Worm (Caenorhabditis elegans) whole organism, L1 larva: ENCODE results near the gene lir-1.

Source experiments
- C04F5.9 ChIP-seq: sonication (generic microtip); optimal IDR thresholded peaks from 2 replicates; lab custom pipeline; 2016; ENCODE audit warnings: missing genetic modification characterization, missing compliant biosample characterization
- C34B4.2 ChIP-seq: sonication (generic microtip); optimal IDR thresholded peaks from 2 replicates; lab custom pipeline; 2017; ENCODE audit warnings: mild to moderate bottlenecking, missing genetic modification characterization, missing compliant biosample characterization
- F16B12.6 ChIP-seq: fragments of 150-350 bp; optimal IDR thresholded peaks from 2 replicates; lab custom pipeline; 2014; ENCODE audit warnings: missing biosample characterization, missing genetic modification characterization
- Y116A8C.19 ChIP-seq: sonication (generic microtip); optimal IDR thresholded peaks from 2 replicates; lab custom pipeline; 2016; ENCODE audit warnings: missing compliant biosample characterization, missing genetic modification characterization, borderline replicate concordance
- aly-2 ChIP-seq: fragments of 150-350 bp; optimal IDR thresholded peaks from 2 replicates; lab custom pipeline; 2014; ENCODE audit warnings: missing biosample characterization, missing genetic modification characterization
- efl-1 ChIP-seq, 4 experiments: fragments of 150-350 bp; optimal IDR thresholded peaks in 3 of 4; peaks in 1 of 4; 1 replicate in 1 of 4; 2 replicates in 3 of 4; lab custom pipeline; 2014; ENCODE audit warnings: missing biosample characterization in 2 of 4, missing genetic modification characterization in 2 of 4, missing genetic modification reagents in 2 of 4
- egl-13 ChIP-seq: sonication (generic microtip); optimal IDR thresholded peaks from 2 replicates; lab custom pipeline; 2016; ENCODE audit warnings: missing genotype, missing genetic modification reagents, missing genetic modification characterization, missing compliant biosample characterization
- egl-27 ChIP-seq, 2 experiments: fragments of 150-350 bp in 1 of 2; sonication (generic microtip); optimal IDR thresholded peaks; 3 replicates each; lab custom pipeline; 2017 to 2018; ENCODE audit warnings: missing biosample characterization in 2 of 2, missing genetic modification characterization in 2 of 2, missing genetic modification reagents in 2 of 2
- elt-2 ChIP-seq: sonication (generic microtip); optimal IDR thresholded peaks from 2 replicates; lab custom pipeline; 2016; ENCODE audit warnings: missing genetic modification characterization, mild to moderate bottlenecking, inconsistent platforms, missing compliant biosample characterization, missing genetic modification reagents
- elt-3 ChIP-seq, 6 experiments: fragments of 150-350 bp in 1 of 6; sonication (generic microtip); optimal IDR thresholded peaks; 2 replicates each; lab custom pipeline; 2017 to 2018; ENCODE audit warnings: missing biosample characterization in 6 of 6, missing genetic modification characterization in 6 of 6, inconsistent platforms in 1 of 6
- fkh-10 ChIP-seq: sonication (generic microtip); optimal IDR thresholded peaks from 2 replicates; lab custom pipeline; 2017; ENCODE audit warnings: missing biosample characterization, missing genetic modification reagents, missing genetic modification characterization
- fkh-4 ChIP-seq: sonication (generic microtip); optimal IDR thresholded peaks from 2 replicates; lab custom pipeline; 2016; ENCODE audit warnings: missing compliant biosample characterization, missing genetic modification characterization, borderline replicate concordance
- fkh-8 ChIP-seq: sonication (generic microtip); optimal IDR thresholded peaks from 2 replicates; lab custom pipeline; 2016; ENCODE audit warnings: mild to moderate bottlenecking, missing genetic modification characterization, missing compliant biosample characterization
- fos-1 ChIP-seq: fragments of 150-350 bp; optimal IDR thresholded peaks from 2 replicates; lab custom pipeline; 2014; ENCODE audit warnings: missing biosample characterization, missing genetic modification characterization
- hlh-17 ChIP-seq: fragments of 200-800 bp; sonication (Bioruptor generic); optimal IDR thresholded peaks from 2 replicates; lab custom pipeline; 2018; ENCODE audit warnings: missing genetic modification characterization, mild to moderate bottlenecking, missing compliant biosample characterization, moderate library complexity, borderline replicate concordance
- lin-13 ChIP-seq: fragments of 150-350 bp; optimal IDR thresholded peaks from 2 replicates; lab custom pipeline; 2014; ENCODE audit warnings: missing biosample characterization, missing genetic modification reagents, missing genetic modification characterization
- lin-14 ChIP-seq: fragments of 200-800 bp; sonication (Bioruptor generic); optimal IDR thresholded peaks from 2 replicates; lab custom pipeline; 2018; ENCODE audit warnings: mild to moderate bottlenecking, missing genetic modification characterization, moderate library complexity, missing compliant biosample characterization
- lin-35 ChIP-seq, 2 experiments: fragments of 150-350 bp; optimal IDR thresholded peaks; 2 replicates each; lab custom pipeline; 2014; ENCODE audit warnings: missing biosample characterization in 2 of 2, missing genetic modification characterization in 2 of 2, missing genetic modification reagents in 2 of 2
- mab-9 ChIP-seq: fragments of 200-800 bp; sonication (Bioruptor generic); IDR thresholded peaks from 2 replicates; pipeline ENCODE4 v1.3.6; 2022; ENCODE audit warnings: missing genetic modification reagents, missing genetic modification characterization, missing compliant biosample characterization
- mdl-1 ChIP-seq, 2 experiments: fragments of 150-350 bp; optimal IDR thresholded peaks; 2 replicates each; lab custom pipeline; 2014 to 2017; ENCODE audit warnings: missing biosample characterization in 2 of 2, missing genetic modification characterization in 2 of 2, inconsistent platforms in 1 of 2
- nhr-12 ChIP-seq: sonication (generic microtip); optimal IDR thresholded peaks from 2 replicates; lab custom pipeline; 2017; ENCODE audit warnings: missing biosample characterization, missing genetic modification characterization
- nhr-20 ChIP-seq: sonication (generic microtip); optimal IDR thresholded peaks from 2 replicates; lab custom pipeline; 2016; ENCODE audit warnings: mild to moderate bottlenecking, missing genetic modification characterization, missing compliant biosample characterization
- nhr-71 ChIP-seq: sonication (generic microtip); optimal IDR thresholded peaks from 2 replicates; lab custom pipeline; 2016; ENCODE audit warnings: mild to moderate bottlenecking, missing genetic modification characterization, moderate library complexity, missing compliant biosample characterization
- nhr-76 ChIP-seq: sonication (generic microtip); optimal IDR thresholded peaks from 2 replicates; lab custom pipeline; 2017; ENCODE audit warnings: missing biosample characterization, missing genetic modification characterization
- nhr-85 ChIP-seq: sonication (generic microtip); peaks from one replicate; lab custom pipeline; 2016; ENCODE audit warnings: missing genetic modification characterization, inconsistent platforms, missing compliant biosample characterization
- nhr-90 ChIP-seq: sonication (generic microtip); optimal IDR thresholded peaks from 2 replicates; lab custom pipeline; 2016; ENCODE audit warnings: mild to moderate bottlenecking, missing genetic modification characterization, missing compliant biosample characterization; ENCODE audit not compliant: poor library complexity
- rnt-1 ChIP-seq: sonication (generic microtip); optimal IDR thresholded peaks from 2 replicates; lab custom pipeline; 2016; ENCODE audit warnings: mild to moderate bottlenecking, missing genetic modification characterization, moderate library complexity, missing compliant biosample characterization
- skn-1 ChIP-seq: fragments of 150-350 bp; optimal IDR thresholded peaks from 2 replicates; lab custom pipeline; 2014; ENCODE audit warnings: missing biosample characterization, missing genetic modification characterization
- snpc-4 ChIP-seq: fragments of 150-350 bp; optimal IDR thresholded peaks from 2 replicates; lab custom pipeline; 2014; ENCODE audit warnings: missing biosample characterization, missing genetic modification characterization
- swsn-7 ChIP-seq: sonication (generic microtip); optimal IDR thresholded peaks from 2 replicates; lab custom pipeline; 2016; ENCODE audit warnings: missing genetic modification characterization, missing compliant biosample characterization
- tlp-1 ChIP-seq: fragments of 150-350 bp; optimal IDR thresholded peaks from 2 replicates; lab custom pipeline; 2014; ENCODE audit warnings: missing biosample characterization, missing genetic modification characterization
- unc-130 ChIP-seq: fragments of 150-350 bp; optimal IDR thresholded peaks from 2 replicates; lab custom pipeline; 2017; ENCODE audit warnings: missing biosample characterization, missing genetic modification characterization, inconsistent platforms
- unc-86 ChIP-seq: sonication (generic microtip); optimal IDR thresholded peaks from 2 replicates; lab custom pipeline; 2016; ENCODE audit warnings: missing genetic modification characterization, missing compliant biosample characterization
- vab-15 ChIP-seq: sonication (generic microtip); optimal IDR thresholded peaks from 2 replicates; lab custom pipeline; 2017; ENCODE audit warnings: missing genotype, mild to moderate bottlenecking, missing genetic modification characterization, missing compliant biosample characterization
- zag-1 ChIP-seq: fragments of 150-350 bp; optimal IDR thresholded peaks from 2 replicates; lab custom pipeline; 2014; ENCODE audit warnings: missing biosample characterization, missing genetic modification characterization
- zip-4 ChIP-seq: fragments of 200-800 bp; sonication (Bioruptor generic); optimal IDR thresholded peaks from 2 replicates; lab custom pipeline; 2018; ENCODE audit warnings: mild to moderate bottlenecking, missing genetic modification characterization, moderate library complexity, missing compliant biosample characterization
- ztf-11 ChIP-seq, 2 experiments: sonication (generic microtip); optimal IDR thresholded peaks; 2 replicates each; lab custom pipeline; 2016 to 2017; ENCODE audit warnings: missing genetic modification characterization in 2 of 2, missing biosample characterization in 1 of 2, missing compliant biosample characterization in 1 of 2
- ztf-4 ChIP-seq: fragments of 150-350 bp; optimal IDR thresholded peaks from 2 replicates; lab custom pipeline; 2014; ENCODE audit warnings: missing biosample characterization, missing genetic modification characterization

Gene lir-1

ce11 chrII:7681898-7682297 is 10.1 kb downstream of the lir-1 start, which contains the start of gene lin-26:
lin-26 (plus strand) TSS chrII:7682198.
- TF ChIP-seq zip-4 (GFP tag; lab: Kevin White, UChicago) (no peak), efl-1 (optimal IDR thresholded peaks at IDR 0.05; lab: Kevin White, UChicago) (no peak), efl-1 (GFP tag; optimal IDR thresholded peaks at IDR 0.05 in 1 of 2; lab: Kevin White, UChicago) (peak in 1 of 2 experiments; percentile 82), elt-3 (tag; optimal IDR thresholded peaks at IDR 0.05; lab: Kevin White, UChicago) (no peak)

ce11 chrII:7682488-7682887 is 10.7 kb downstream of the lir-1 start:
- TF ChIP-seq ztf-4 (tag; lab: Kevin White, UChicago): peak; percentile 3
- no peak for TF ChIP-seq unc-130 (tag; lab: Kevin White, UChicago)
- peak; percentile 52 for TF ChIP-seq nhr-85
- no peak for TF ChIP-seq snpc-4 (tag; lab: Kevin White, UChicago)

ce11 chrII:7684589-7684988 is 12.8 kb downstream of the lir-1 start, which contains the start of gene F18A1.1:
F18A1.1 (plus strand) TSS chrII:7684889.
- TF ChIP-seq nhr-85 (peak; percentile 56), nhr-71 (tag; lab: Kevin White, UChicago) (no peak), mdl-1 (tag; optimal IDR thresholded peaks at IDR 0.05; lab: Kevin White, UChicago) (no peak)

- TF ChIP-seq C34B4.2: no peak
- TF ChIP-seq nhr-85: no peak
- no peak for TF ChIP-seq zag-1 (tag; lab: Kevin White, UChicago)
- TF ChIP-seq fkh-10 (GFP tag; lab: Kevin White, UChicago): no peak
- no peak for TF ChIP-seq Y116A8C.19 (tag; lab: Kevin White, UChicago)
- no peak for TF ChIP-seq efl-1 (optimal IDR thresholded peaks at IDR 0.05; lab: Kevin White, UChicago)
- TF ChIP-seq efl-1 (GFP tag; optimal IDR thresholded peaks at IDR 0.05 in 1 of 2; lab: Kevin White, UChicago): no peak
- TF ChIP-seq hlh-17 (GFP tag; lab: Kevin White, UChicago): no peak
- no peak for TF ChIP-seq egl-13
- no peak for TF ChIP-seq aly-2 (tag; lab: Kevin White, UChicago)
- TF ChIP-seq mab-9 (GFP tag; lab: Robert Waterston, UW): no peak
- TF ChIP-seq fkh-4: no peak
- TF ChIP-seq fos-1 (tag; lab: Kevin White, UChicago): no peak
- TF ChIP-seq nhr-76 (tag; lab: Kevin White, UChicago): no peak
- TF ChIP-seq vab-15 (tag; lab: Kevin White, UChicago): no peak
- TF ChIP-seq fkh-8 (tag; lab: Kevin White, UChicago): no peak
- no peak for TF ChIP-seq ztf-11 (tag; optimal IDR thresholded peaks at IDR 0.05; lab: Kevin White, UChicago)
- TF ChIP-seq F16B12.6 (tag; lab: Kevin White, UChicago): no peak
- TF ChIP-seq unc-86 (tag; lab: Kevin White, UChicago): no peak
- no peak for TF ChIP-seq egl-27 (tag; optimal IDR thresholded peaks at IDR 0.05; lab: Kevin White, UChicago)
These were observed 18.6 kb downstream of the lir-1 start, which contains the start of gene pid-1 for ce11 chrII:7690384-7690783. pid-1 (minus strand) TSS chrII:7690556.

ce11 chrII:7693929-7694328 is 22.1 kb downstream of the lir-1 start, which contains the start of gene nhx-2:
nhx-2 (minus strand) TSS chrII:7693957.
- TF ChIP-seq skn-1 (no peak), elt-2 (tag; lab: Kevin White, UChicago) (peak; percentile 65)

ce11 chrII:7694745-7695144 is 22.9 kb downstream of the lir-1 start:
- peak; percentile 56 for TF ChIP-seq elt-2 (tag; lab: Kevin White, UChicago)
- TF ChIP-seq swsn-7: no peak

ce11 chrII:7695636-7696035 is 23.8 kb downstream of the lir-1 start:
- TF ChIP-seq nhr-12 (tag; lab: Kevin White, UChicago) (no peak), lin-14 (GFP tag; lab: Kevin White, UChicago) (peak; percentile 33), aly-2 (tag; lab: Kevin White, UChicago) (no peak), lin-13 (GFP tag; lab: Kevin White, UChicago) (no peak), tlp-1 (peak; percentile 36), fkh-8 (tag; lab: Kevin White, UChicago) (no peak), lin-35 (GFP tag; optimal IDR thresholded peaks at IDR 0.05; lab: Kevin White, UChicago) (peak in 1 of 2 experiments; percentile 24), rnt-1 (tag; lab: Kevin White, UChicago) (no peak), nhr-20 (tag; lab: Kevin White, UChicago) (peak; percentile 24), nhr-90 (tag; lab: Kevin White, UChicago) (peak; percentile 20), elt-2 (tag; lab: Kevin White, UChicago) (peak; percentile 95), C04F5.9 (no peak)
